Fruit fly (Drosophila melanogaster) whole organism, pupa: ENCODE measurements around the gene Muc18B.

Experiments
- CG10348 ChIP-seq: fragments of 200-800 bp; sonication (Bioruptor generic); IDR thresholded peaks from 2 replicates; pipeline ENCODE4 v1.3.6; 2022; ENCODE audit warnings: missing biosample characterization, missing genetic modification characterization
- CG12605 ChIP-seq: fragments of 200-800 bp; sonication (Bioruptor generic); IDR thresholded peaks from 2 replicates; pipeline ENCODE4 v1.3.6; 2022; ENCODE audit warnings: missing biosample characterization, missing genetic modification characterization
- CG13204 ChIP-seq: fragments of 200-800 bp; sonication (Bioruptor generic); optimal IDR thresholded peaks from 2 replicates; lab custom pipeline; 2018; ENCODE audit warnings: missing biosample characterization, mild to moderate bottlenecking, missing genetic modification characterization, moderate library complexity
- CG14655 ChIP-seq: fragments of 200-800 bp; sonication (Bioruptor generic); optimal IDR thresholded peaks from 3 replicates; lab custom pipeline; 2017; ENCODE audit warnings: mild to moderate bottlenecking, missing biosample characterization, missing genetic modification reagents, missing genetic modification characterization
- CG15710 ChIP-seq: fragments of 200-800 bp; sonication (Bioruptor generic); optimal IDR thresholded peaks from 2 replicates; lab custom pipeline; 2018; ENCODE audit warnings: missing biosample characterization, mild to moderate bottlenecking, missing genetic modification characterization, moderate library complexity
- CG17806 ChIP-seq: fragments of 200-800 bp; sonication (Bioruptor generic); optimal IDR thresholded peaks from 2 replicates; lab custom pipeline; 2018; ENCODE audit warnings: missing biosample characterization, mild to moderate bottlenecking, missing genetic modification characterization, moderate library complexity
- CG32121 ChIP-seq: fragments of 200-800 bp; sonication (Bioruptor generic); IDR thresholded peaks from 2 replicates; pipeline ENCODE4 v1.3.6; 2022; ENCODE audit warnings: missing biosample characterization, missing genetic modification characterization
- CG34367 ChIP-seq: fragments of 200-800 bp; sonication (Bioruptor generic); optimal IDR thresholded peaks from 2 replicates; lab custom pipeline; 2018; ENCODE audit warnings: missing biosample characterization, mild to moderate bottlenecking, missing genetic modification characterization
- CG4496 ChIP-seq: fragments of 200-800 bp; sonication (Bioruptor generic); IDR thresholded peaks from 3 replicates; pipeline ENCODE4 v1.3.6; 2022; ENCODE audit warnings: missing biosample characterization, missing genetic modification characterization
- CG8159 ChIP-seq: fragments of 200-800 bp; sonication (Bioruptor generic); optimal IDR thresholded peaks from 3 replicates; lab custom pipeline; 2018; ENCODE audit warnings: missing biosample characterization, mild to moderate bottlenecking, missing genetic modification characterization, moderate library complexity
- CG8301 ChIP-seq: fragments of 200-800 bp; sonication (Bioruptor generic); optimal IDR thresholded peaks from 2 replicates; lab custom pipeline; 2018; ENCODE audit warnings: missing biosample characterization, mild to moderate bottlenecking, missing genetic modification characterization
- CG9948 ChIP-seq: fragments of 200-800 bp; sonication (Bioruptor generic); optimal IDR thresholded peaks from 2 replicates; lab custom pipeline; 2018; ENCODE audit warnings: missing biosample characterization, mild to moderate bottlenecking, missing genetic modification characterization, moderate library complexity
- D1 ChIP-seq: fragments of 200-800 bp; sonication (Bioruptor generic); optimal IDR thresholded peaks from 2 replicates; lab custom pipeline; 2018; ENCODE audit warnings: missing biosample characterization, mild to moderate bottlenecking, missing genetic modification characterization, moderate library complexity
- EcR ChIP-seq: fragments of 200-800 bp; sonication (Bioruptor generic); optimal IDR thresholded peaks from 3 replicates; lab custom pipeline; 2019; ENCODE audit warnings: missing biosample characterization, missing genetic modification characterization, mild to moderate bottlenecking, moderate library complexity, missing genetic modification reagents
- Ets98B ChIP-seq: fragments of 200-800 bp; sonication (Bioruptor generic); IDR thresholded peaks from 2 replicates; pipeline ENCODE4 v1.3.6; 2022; ENCODE audit warnings: missing biosample characterization, missing genetic modification characterization
- Pif1A ChIP-seq: fragments of 200-800 bp; sonication (Bioruptor generic); optimal IDR thresholded peaks from 3 replicates; lab custom pipeline; 2016; ENCODE audit warnings: missing biosample characterization, missing genetic modification characterization
- Pif1B ChIP-seq: fragments of 200-800 bp; sonication (Bioruptor generic); optimal IDR thresholded peaks from 3 replicates; lab custom pipeline; 2016; ENCODE audit warnings: missing biosample characterization, missing genetic modification characterization
- Snoo ChIP-seq: fragments of 200-800 bp; sonication (Bioruptor generic); optimal IDR thresholded peaks from 3 replicates; lab custom pipeline; 2017; ENCODE audit warnings: missing biosample characterization, mild to moderate bottlenecking, missing genetic modification characterization, inconsistent platforms
- fd96Ca ChIP-seq: fragments of 200-800 bp; sonication (Bioruptor generic); IDR thresholded peaks from 3 replicates; pipeline ENCODE4 v1.3.6; 2022; ENCODE audit warnings: missing biosample characterization, missing genetic modification characterization
- gl ChIP-seq: fragments of 200-800 bp; sonication (Bioruptor generic); optimal IDR thresholded peaks from 2 replicates; lab custom pipeline; 2018; ENCODE audit warnings: missing biosample characterization, mild to moderate bottlenecking, missing genetic modification characterization
- rn ChIP-seq: fragments of 200-800 bp; sonication (Bioruptor generic); IDR thresholded peaks from 2 replicates; pipeline ENCODE4 v1.3.6; 2022; ENCODE audit warnings: missing biosample characterization, missing genetic modification characterization

Muc18B gene

dm6 chrX:19208014-19208413 is 7.3 kb upstream of the Muc18B start, which contains the start of gene Ulp1:
Gene Ulp1 (minus strand): TSS chrX:19208187.
- TF ChIP-seq EcR (GFP tag; lab: Kevin White, UChicago) (no peak), rn (GFP tag; lab: Robert Waterston, UW) (no peak), CG8159 (tag; lab: Kevin White, UChicago) (no peak), CG13204 (GFP tag; lab: Kevin White, UChicago) (no peak), CG4496 (0 out of 3 replicates have a peak, but pooled peaks have one; percentile 11), D1 (tag; lab: Kevin White, UChicago) (peak; percentile 62)

dm6 chrX:19211982-19212381 is 3.3 kb upstream of the Muc18B start, which contains the start of gene CG14195:
Gene CG14195 (minus strand): TSS chrX:19212082.
- TF ChIP-seq Ets98B (GFP tag; lab: Robert Waterston, UW) (no peak), CG32121 (GFP tag; lab: Robert Waterston, UW) (no peak), CG8301 (tag; lab: Kevin White, UChicago) (no peak), CG17806 (tag; lab: Kevin White, UChicago) (no peak)
- TF ChIP-seq, all 21 proteins: peak for 0

- no peak for TF ChIP-seq EcR (GFP tag; lab: Kevin White, UChicago)
These were observed 2.4 kb upstream of the Muc18B start, which contains the start of gene Mur18B for dm6 chrX:19212954-19213353. Gene Mur18B (plus strand): TSS chrX:19213254.

- no peak for TF ChIP-seq Pif1A
These were observed 1.4 kb downstream of the Muc18B start for dm6 chrX:19216671-19217070.

- peak; percentile 12 for TF ChIP-seq EcR (GFP tag; lab: Kevin White, UChicago)
- TF ChIP-seq CG17806 (tag; lab: Kevin White, UChicago) = no peak
- 0 out of 2 replicates have a peak, but pooled peaks have one; percentile 9 for TF ChIP-seq CG12605
- TF ChIP-seq D1 (tag; lab: Kevin White, UChicago) = no peak
- peak; percentile 69 for TF ChIP-seq CG4496
- peak; percentile 53 for TF ChIP-seq Pif1B (GFP tag; lab: Kevin White, UChicago)
- no peak for TF ChIP-seq gl
- TF ChIP-seq Pif1A = peak; percentile 19
- peak; percentile 64 for TF ChIP-seq CG13204 (GFP tag; lab: Kevin White, UChicago)
- TF ChIP-seq Ets98B (GFP tag; lab: Robert Waterston, UW) = peak; percentile 22; the same call in 1 of the 2 replicates
These were observed 5.1 kb downstream of the Muc18B start, which contains the start of gene CG7884 for dm6 chrX:19220415-19220814. Gene CG7884 (plus strand): TSS chrX:19220622.

- TF ChIP-seq CG12605 (no peak), CG9948 (tag; lab: Kevin White, UChicago) (no peak), CG10348 (no peak), fd96Ca (GFP tag; lab: Robert Waterston, UW) (no peak), gl (no peak), rn (GFP tag; lab: Robert Waterston, UW) (no peak), CG34367 (tag; lab: Kevin White, UChicago) (no peak), CG8301 (tag; lab: Kevin White, UChicago) (no peak), Pif1A (no peak), D1 (tag; lab: Kevin White, UChicago) (no peak), EcR (GFP tag; lab: Kevin White, UChicago) (no peak), CG14655 (GFP tag; lab: Kevin White, UChicago) (no peak), Pif1B (GFP tag; lab: Kevin White, UChicago) (no peak), CG4496 (no peak)
These were observed 5.8 kb downstream of the Muc18B start for dm6 chrX:19220963-19221572.

dm6 chrX:19224580-19225303 is 9.4 kb downstream of the Muc18B start:
- TF ChIP-seq CG10348 (no peak), CG32121 (GFP tag; lab: Robert Waterston, UW) (no peak), CG12605 (no peak), CG8159 (tag; lab: Kevin White, UChicago) (peak; percentile 81), CG4496 (no peak), CG13204 (GFP tag; lab: Kevin White, UChicago) (no peak), CG34367 (tag; lab: Kevin White, UChicago) (peak; percentile 24), Snoo (peak; percentile 33), CG8301 (tag; lab: Kevin White, UChicago) (peak; percentile 47), Pif1A (no peak), gl (no peak), rn (GFP tag; lab: Robert Waterston, UW) (no peak), CG17806 (tag; lab: Kevin White, UChicago) (peak; percentile 43), CG14655 (GFP tag; lab: Kevin White, UChicago) (peak; percentile 72), CG15710 (tag; lab: Kevin White, UChicago) (peak; percentile 60), Ets98B (GFP tag; lab: Robert Waterston, UW) (no peak; the same call in 1 of the 2 replicates), CG9948 (tag; lab: Kevin White, UChicago) (peak; percentile 74), D1 (tag; lab: Kevin White, UChicago) (peak; percentile 32), EcR (GFP tag; lab: Kevin White, UChicago) (no peak), fd96Ca (GFP tag; lab: Robert Waterston, UW) (no peak), Pif1B (GFP tag; lab: Kevin White, UChicago) (no peak)
- TF ChIP-seq, all 21 proteins: peak for 9
